Fruit fly (Drosophila melanogaster) whole organism, embryonic: Measurements from ENCODE around the gene CG31798.

ENCODE experiments used
- ATbp ChIP-seq: fragments of 200-800 bp; sonication (Bioruptor generic); optimal IDR thresholded peaks from 2 replicates; lab custom pipeline; 2017; ENCODE audit warnings: missing biosample characterization, mild to moderate bottlenecking, missing genetic modification characterization, missing genetic modification reagents
- Abd-B ChIP-seq: fragments of 200-800 bp; sonication (Bioruptor generic); optimal IDR thresholded peaks from 2 replicates; lab custom pipeline; 2018; ENCODE audit warnings: missing biosample characterization, mild to moderate bottlenecking, missing genetic modification characterization, moderate library complexity
- Atf6 ChIP-seq: fragments of 200-800 bp; sonication (Bioruptor generic); IDR thresholded peaks from 2 replicates; pipeline ENCODE4 v1.3.6; 2022; ENCODE audit warnings: missing biosample characterization, missing genetic modification characterization
- Blimp-1 ChIP-seq: fragments of 200-800 bp; sonication (Bioruptor generic); optimal IDR thresholded peaks from 3 replicates; lab custom pipeline; 2018; ENCODE audit warnings: missing biosample characterization, missing genetic modification characterization, mild to moderate bottlenecking, moderate library complexity, missing genetic modification reagents
- CG11696 ChIP-seq: fragments of 200-800 bp; sonication (Bioruptor generic); IDR thresholded peaks from 2 replicates; pipeline ENCODE4 v1.3.6; 2022; ENCODE audit warnings: missing biosample characterization, missing genetic modification characterization
- CG1832 ChIP-seq: fragments of 200-800 bp; sonication (Bioruptor generic); optimal IDR thresholded peaks from 2 replicates; lab custom pipeline; 2017; ENCODE audit warnings: missing biosample characterization, mild to moderate bottlenecking, missing genetic modification characterization, inconsistent platforms
- CG32767 ChIP-seq: fragments of 200-800 bp; sonication (Bioruptor generic); IDR thresholded peaks from 2 replicates; pipeline ENCODE4 v1.3.6; 2022; ENCODE audit warnings: missing biosample characterization, missing genetic modification characterization
- CG3407 ChIP-seq: fragments of 200-800 bp; sonication (Bioruptor generic); optimal IDR thresholded peaks from 2 replicates; lab custom pipeline; 2018; ENCODE audit warnings: missing biosample characterization, mild to moderate bottlenecking, missing genetic modification characterization
- CG4282 ChIP-seq: fragments of 200-800 bp; sonication (Bioruptor generic); optimal IDR thresholded peaks from 2 replicates; lab custom pipeline; 2016; ENCODE audit warnings: missing biosample characterization, missing genetic modification characterization
- CG7928 ChIP-seq: fragments of 200-800 bp; sonication (Bioruptor generic); optimal IDR thresholded peaks from 2 replicates; lab custom pipeline; 2017; ENCODE audit warnings: missing biosample characterization, mild to moderate bottlenecking, missing genetic modification characterization
- CG8089 ChIP-seq: fragments of 200-800 bp; sonication (Bioruptor generic); optimal IDR thresholded peaks from 3 replicates; lab custom pipeline; 2016; ENCODE audit warnings: missing biosample characterization, missing genetic modification characterization
- Chrac-16 ChIP-seq: fragments of 200-800 bp; sonication (Bioruptor generic); optimal IDR thresholded peaks from 3 replicates; lab custom pipeline; 2016; ENCODE audit warnings: missing biosample characterization, missing genetic modification characterization
- CoRest ChIP-seq: fragments of 200-800 bp; sonication (Bioruptor generic); optimal IDR thresholded peaks from 3 replicates; lab custom pipeline; 2018; ENCODE audit warnings: missing biosample characterization, mild to moderate bottlenecking, missing genetic modification characterization, moderate library complexity
- Ets65A ChIP-seq: fragments of 200-800 bp; sonication (Bioruptor generic); peaks from one replicate; lab custom pipeline; 2016; ENCODE audit warnings: missing biosample characterization, missing genetic modification characterization
- Ets97D ChIP-seq: fragments of 200-800 bp; sonication (Bioruptor generic); optimal IDR thresholded peaks from 3 replicates; lab custom pipeline; 2016; ENCODE audit warnings: missing biosample characterization, missing genetic modification characterization
- H2.0 ChIP-seq: fragments of 200-800 bp; sonication (Bioruptor generic); IDR thresholded peaks from 2 replicates; pipeline ENCODE4 v1.3.6; 2022; ENCODE audit warnings: missing biosample characterization, missing genetic modification characterization
- HHEX ChIP-seq: fragments of 200-800 bp; sonication (Bioruptor generic); optimal IDR thresholded peaks from 3 replicates; lab custom pipeline; 2017; ENCODE audit warnings: missing biosample characterization, mild to moderate bottlenecking, missing genetic modification characterization, missing genetic modification reagents
- Hey ChIP-seq: fragments of 200-800 bp; sonication (Bioruptor generic); optimal IDR thresholded peaks from 3 replicates; lab custom pipeline; 2018; ENCODE audit warnings: missing biosample characterization, mild to moderate bottlenecking, missing genetic modification characterization
- HmgZ ChIP-seq: fragments of 200-800 bp; sonication (Bioruptor generic); optimal IDR thresholded peaks from 2 replicates; lab custom pipeline; 2018; ENCODE audit warnings: missing biosample characterization, mild to moderate bottlenecking, missing genetic modification characterization
- Max ChIP-seq: fragments of 200-800 bp; sonication (Bioruptor generic); optimal IDR thresholded peaks from 2 replicates; lab custom pipeline; 2016; ENCODE audit warnings: missing biosample characterization, mild to moderate bottlenecking, missing genetic modification characterization
- Med ChIP-seq: fragments of 200-800 bp; sonication (Bioruptor generic); peaks from one replicate; lab custom pipeline; 2016; ENCODE audit warnings: missing biosample characterization, missing genetic modification characterization, mild to moderate bottlenecking, inconsistent platforms, moderate library complexity
- Pdp1 ChIP-seq, 2 experiments: fragments of 200-800 bp; sonication (Bioruptor generic); optimal IDR thresholded peaks; 3 replicates each; lab custom pipeline; 2016; ENCODE audit warnings: missing biosample characterization in 2 of 2, missing genetic modification characterization in 2 of 2, mild to moderate bottlenecking in 1 of 2, moderate library complexity in 1 of 2
- Sry-δ ChIP-seq: fragments of 200-800 bp; sonication (Bioruptor generic); optimal IDR thresholded peaks from 2 replicates; lab custom pipeline; 2016; ENCODE audit warnings: missing biosample characterization, missing genetic modification characterization
- Usf ChIP-seq: fragments of 200-800 bp; sonication (Bioruptor generic); optimal IDR thresholded peaks from 2 replicates; lab custom pipeline; 2017; ENCODE audit warnings: missing genotype, missing biosample characterization, missing genetic modification characterization
- bsh ChIP-seq, 2 experiments: fragments of 200-800 bp; sonication (Bioruptor generic); optimal IDR thresholded peaks; 2 replicates each; lab custom pipeline; 2017 to 2018; ENCODE audit warnings: mild to moderate bottlenecking in 2 of 2, missing biosample characterization in 2 of 2, missing genetic modification characterization in 2 of 2, moderate library complexity in 1 of 2
- chinmo ChIP-seq: fragments of 200-800 bp; sonication (Bioruptor generic); IDR thresholded peaks from 4 replicates; pipeline ENCODE4 v1.3.6; 2022; ENCODE audit warnings: missing biosample characterization, missing genetic modification characterization; ENCODE audit not compliant: partially characterized antibody
- danr ChIP-seq: fragments of 200-800 bp; sonication (Bioruptor generic); IDR thresholded peaks from 2 replicates; pipeline ENCODE4 v1.3.6; 2022; ENCODE audit warnings: missing biosample characterization, missing genetic modification characterization
- dmrt99B ChIP-seq: fragments of 200-800 bp; sonication (Bioruptor generic); optimal IDR thresholded peaks from 2 replicates; lab custom pipeline; 2018; ENCODE audit warnings: missing biosample characterization, mild to moderate bottlenecking, missing genetic modification characterization, moderate library complexity
- gem ChIP-seq: fragments of 200-800 bp; sonication (Bioruptor generic); optimal IDR thresholded peaks from 2 replicates; lab custom pipeline; 2019; ENCODE audit warnings: missing biosample characterization, mild to moderate bottlenecking, missing genetic modification characterization, moderate library complexity
- inv ChIP-seq: fragments of 200-800 bp; sonication (Bioruptor generic); IDR thresholded peaks from 2 replicates; pipeline ENCODE4 v1.3.6; 2022; ENCODE audit warnings: missing biosample characterization, missing genetic modification characterization; ENCODE audit not compliant: partially characterized antibody
- jigr1 ChIP-seq: fragments of 200-800 bp; sonication (Bioruptor generic); IDR thresholded peaks from 3 replicates; pipeline ENCODE4 v1.3.6; 2022; ENCODE audit warnings: missing biosample characterization, missing genetic modification characterization
- lbe ChIP-seq: fragments of 200-800 bp; sonication (Bioruptor generic); optimal IDR thresholded peaks from 2 replicates; lab custom pipeline; 2016; ENCODE audit warnings: missing biosample characterization, mild to moderate bottlenecking, missing genetic modification characterization
- mld ChIP-seq: fragments of 200-800 bp; sonication (Bioruptor generic); IDR thresholded peaks from 3 replicates; pipeline ENCODE4 v1.3.6; 2022; ENCODE audit warnings: missing biosample characterization, missing genetic modification characterization; ENCODE audit not compliant: partially characterized antibody
- nerfin-2 ChIP-seq: fragments of 200-800 bp; sonication (Bioruptor generic); IDR thresholded peaks from 2 replicates; pipeline ENCODE4 v1.3.6; 2022; ENCODE audit warnings: missing biosample characterization, missing genetic modification characterization; ENCODE audit not compliant: partially characterized antibody
- onecut ChIP-seq: fragments of 200-800 bp; sonication (Bioruptor generic); IDR thresholded peaks from 2 replicates; pipeline ENCODE4 v1.3.6; 2022; ENCODE audit warnings: missing biosample characterization, missing genetic modification characterization
- pzg ChIP-seq: fragments of 200-800 bp; sonication (Bioruptor generic); optimal IDR thresholded peaks from 3 replicates; lab custom pipeline; 2018; ENCODE audit warnings: missing biosample characterization, mild to moderate bottlenecking, missing genetic modification characterization, moderate library complexity
- rib ChIP-seq: fragments of 200-800 bp; sonication (Bioruptor generic); IDR thresholded peaks from 2 replicates; pipeline ENCODE4 v1.3.6; 2022; ENCODE audit warnings: missing biosample characterization, missing genetic modification characterization
- row ChIP-seq: fragments of 200-800 bp; sonication (Bioruptor generic); IDR thresholded peaks from 3 replicates; pipeline ENCODE4 v1.3.6; 2022; ENCODE audit warnings: missing biosample characterization, missing genetic modification characterization
- toy ChIP-seq: fragments of 200-800 bp; sonication (Bioruptor generic); IDR thresholded peaks from 2 replicates; pipeline ENCODE4 v1.3.6; 2022; ENCODE audit warnings: missing biosample characterization, missing genetic modification characterization

Gene CG31798

DNA sequence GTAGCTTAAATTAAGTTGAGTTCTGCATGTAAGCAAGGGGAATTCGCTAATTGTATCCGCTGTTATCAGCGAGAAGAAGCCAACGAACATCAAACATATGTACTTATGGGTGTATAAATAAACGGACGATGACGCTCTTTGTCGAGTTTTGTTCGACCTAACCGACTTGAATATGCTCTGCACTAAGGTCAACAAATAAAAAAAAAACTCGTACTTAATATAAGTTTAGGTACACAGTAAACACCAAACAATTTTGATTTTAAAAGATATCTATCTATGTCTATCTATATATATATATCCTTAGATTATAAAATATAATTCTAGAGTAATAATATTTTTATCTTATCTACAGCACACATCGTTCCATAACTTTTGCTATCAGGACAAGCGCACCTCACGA lies 29.3 kb upstream of the CG31798 start (continued):
- TF ChIP-seq dmrt99B (tag; lab: Kevin White, UChicago) = peak; percentile 29
- no peak for TF ChIP-seq pzg
- TF ChIP-seq Hey (tag; lab: Kevin White, UChicago) = no peak
- TF ChIP-seq Chrac-16 (GFP tag; lab: Kevin White, UChicago) = no peak
- no peak for TF ChIP-seq CG4282 (GFP tag; lab: Kevin White, UChicago)
- no peak for TF ChIP-seq onecut (GFP tag; lab: Robert Waterston, UW)
- TF ChIP-seq ATbp (GFP tag; lab: Kevin White, UChicago) = peak; percentile 18
- no peak for TF ChIP-seq mld
- no peak for TF ChIP-seq nerfin-2 (GFP tag; lab: Robert Waterston, UW)
- peak; percentile 31 for TF ChIP-seq lbe (GFP tag; lab: Kevin White, UChicago)
- no peak for TF ChIP-seq CG1832 (GFP tag; lab: Kevin White, UChicago)
- TF ChIP-seq Ets97D = no peak
- TF ChIP-seq HmgZ (tag; lab: Kevin White, UChicago) = no peak
- TF ChIP-seq chinmo = no peak
- TF ChIP-seq HHEX (GFP tag; lab: Kevin White, UChicago) = peak; percentile 26
- no peak for TF ChIP-seq CG11696 (GFP tag; lab: Robert Waterston, UW)
- TF ChIP-seq CG3407 (GFP tag; lab: Kevin White, UChicago) = no peak
- no peak for TF ChIP-seq H2.0 (GFP tag; lab: Robert Waterston, UW)
- no peak for TF ChIP-seq CG32767
- no peak for TF ChIP-seq CG7928 (GFP tag; lab: Kevin White, UChicago)
- TF ChIP-seq inv (GFP tag; lab: Robert Waterston, UW) = no peak
- TF ChIP-seq rib (GFP tag; lab: Robert Waterston, UW) = no peak
- TF ChIP-seq Usf = no peak
- TF ChIP-seq CG8089 (GFP tag; lab: Kevin White, UChicago) = no peak
- peak; percentile 23 for TF ChIP-seq Blimp-1
- TF ChIP-seq CoRest (tag; lab: Kevin White, UChicago) = peak; percentile 31
- no peak for TF ChIP-seq Abd-B (GFP tag; lab: Kevin White, UChicago)
- no peak for TF ChIP-seq toy (GFP tag; lab: Robert Waterston, UW)
- TF ChIP-seq Max (GFP tag; lab: Kevin White, UChicago) = no peak
- no peak for TF ChIP-seq Sry-δ (GFP tag; lab: Kevin White, UChicago)
- no peak for TF ChIP-seq danr (GFP tag; lab: Robert Waterston, UW)

DNA sequence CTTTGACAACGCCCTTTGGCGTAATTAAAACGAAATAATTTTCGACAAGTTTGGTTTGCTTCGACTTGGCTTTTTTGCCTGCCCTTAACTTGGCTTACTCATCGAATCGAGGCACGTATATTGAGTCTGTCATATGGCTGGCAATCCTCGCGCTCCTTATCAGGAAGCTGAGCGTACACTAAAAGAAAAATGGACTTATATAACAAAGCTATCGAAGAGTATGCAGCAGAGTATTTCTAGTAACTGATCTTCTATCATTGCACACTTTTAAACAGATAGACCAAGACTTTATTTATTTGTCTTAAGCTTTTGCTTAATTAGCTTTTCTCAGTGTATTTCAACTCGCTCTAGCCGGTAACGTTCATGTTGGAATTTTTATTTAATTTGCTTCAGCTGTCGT lies 27.7 kb upstream of the CG31798 start:
- peak in 1 of 2 experiments; percentile 63 for TF ChIP-seq Pdp1 (GFP tag; optimal IDR thresholded peaks at IDR 0.05; lab: Kevin White, UChicago)
- TF ChIP-seq Atf6 (GFP tag; lab: Robert Waterston, UW) = no peak
- TF ChIP-seq row (GFP tag; lab: Robert Waterston, UW) = 0 out of 3 replicates have a peak, but pooled peaks have one; percentile 16
- peak; percentile 41 for TF ChIP-seq Ets65A (GFP tag; lab: Kevin White, UChicago)
- peak in 1 of 2 experiments; percentile 0 for TF ChIP-seq bsh (GFP tag; optimal IDR thresholded peaks at IDR 0.05; lab: Kevin White, UChicago)
- peak; percentile 57 for TF ChIP-seq Med (GFP tag; lab: Kevin White, UChicago)
- TF ChIP-seq jigr1 (GFP tag; lab: Robert Waterston, UW) = no peak
- TF ChIP-seq gem (tag; lab: Kevin White, UChicago) = peak; percentile 21
- TF ChIP-seq H2.0 (GFP tag; lab: Robert Waterston, UW) = 0 out of 2 replicates have a peak, but pooled peaks have one; percentile 15
